Fruit fly (Drosophila melanogaster): Measurements from ENCODE around the gene Prp5.

The Prp5 gene

dm6 chrX:15383513-15384373 lies 38.8 kb downstream of the Prp5 start (continued):
- TF ChIP-seq CG3032 (tag; optimal IDR thresholded peaks at IDR 0.05) = no peak
- no peak for TF ChIP-seq CG11902 (GFP tag; optimal IDR thresholded peaks at IDR 0.05)
- TF ChIP-seq dac (GFP tag; optimal IDR thresholded peaks at IDR 0.05) = no peak
- peak; percentile 46 for TF ChIP-seq acj6 (GFP tag; optimal IDR thresholded peaks at IDR 0.05)
- TF ChIP-seq Gug (GFP tag; IDR thresholded peaks at IDR 0.05) = no peak
- peak; percentile 49 for TF ChIP-seq CG32006 (GFP tag; optimal IDR thresholded peaks at IDR 0.05)
- TF ChIP-seq Sox14 (GFP tag; optimal IDR thresholded peaks at IDR 0.05) = no peak
- peak; percentile 7 for TF ChIP-seq CG10669 (GFP tag; optimal IDR thresholded peaks at IDR 0.05)
- TF ChIP-seq vri (GFP tag; optimal IDR thresholded peaks at IDR 0.05) = no peak
- no peak for TF ChIP-seq CG4318 (GFP tag; optimal IDR thresholded peaks at IDR 0.05)
- peak; percentile 12 for TF ChIP-seq pdm3 (GFP tag; optimal IDR thresholded peaks at IDR 0.05)
- TF ChIP-seq Ets21C (GFP tag; optimal IDR thresholded peaks at IDR 0.05) = no peak
- no peak for TF ChIP-seq net (GFP tag; optimal IDR thresholded peaks at IDR 0.05)
- no peak for TF ChIP-seq Smox (GFP tag; optimal IDR thresholded peaks at IDR 0.05)
- TF ChIP-seq CG31627 (GFP tag; optimal IDR thresholded peaks at IDR 0.05) = no peak
- no peak for TF ChIP-seq Lpt (GFP tag; optimal IDR thresholded peaks at IDR 0.05)
- no peak for TF ChIP-seq Eip75B (GFP tag; optimal IDR thresholded peaks at IDR 0.05)
- TF ChIP-seq cyc (GFP tag; optimal IDR thresholded peaks at IDR 0.05) = no peak
- TF ChIP-seq esn (GFP tag; optimal IDR thresholded peaks at IDR 0.05) = no peak

dm6 chrX:15385176-15386056 lies 40.4 kb downstream of the Prp5 start, which contains the start of gene CG9164:
Gene CG9164, minus strand, starts transcription at chrX:15385441.
- TF ChIP-seq CG16779 (tag; optimal IDR thresholded peaks at IDR 0.05) = no peak
- TF ChIP-seq topi (GFP tag; optimal IDR thresholded peaks at IDR 0.05) = no peak
- TF ChIP-seq CG11762 (GFP tag; optimal IDR thresholded peaks at IDR 0.05; ENCODE audit: insufficient read depth) = no peak
- peak; percentile 9 for TF ChIP-seq Eip78C (GFP tag)
- TF ChIP-seq CG6808 (GFP tag; optimal IDR thresholded peaks at IDR 0.05) = no peak

- TF ChIP-seq CG16779 (tag; optimal IDR thresholded peaks at IDR 0.05) (no peak), Hr39 (GFP tag; optimal IDR thresholded peaks at IDR 0.05) (no peak), svp (GFP tag) (no peak), CG4318 (GFP tag; optimal IDR thresholded peaks at IDR 0.05) (no peak), ss (GFP tag; optimal IDR thresholded peaks at IDR 0.05) (no peak), salr (GFP tag; optimal IDR thresholded peaks at IDR 0.05) (no peak), CG11902 (GFP tag; optimal IDR thresholded peaks at IDR 0.05) (no peak), CG10669 (GFP tag; optimal IDR thresholded peaks at IDR 0.05) (no peak), cyc (GFP tag; optimal IDR thresholded peaks at IDR 0.05) (no peak), CG6163 (GFP tag; IDR thresholded peaks at IDR 0.05) (no peak), Eip75B (GFP tag; optimal IDR thresholded peaks at IDR 0.05) (no peak), Sox14 (GFP tag; optimal IDR thresholded peaks at IDR 0.05) (no peak), topi (GFP tag; optimal IDR thresholded peaks at IDR 0.05) (no peak), CG15336 (GFP tag; IDR thresholded peaks at IDR 0.05) (no peak), eg (GFP tag; IDR thresholded peaks at IDR 0.05) (no peak)
Observed at dm6 chrX:15387344-15387743, 42.4 kb downstream of the Prp5 start.
